Worm (Caenorhabditis elegans): ENCODE results near the gene aexr-2.

aexr-2 gene

DNA sequence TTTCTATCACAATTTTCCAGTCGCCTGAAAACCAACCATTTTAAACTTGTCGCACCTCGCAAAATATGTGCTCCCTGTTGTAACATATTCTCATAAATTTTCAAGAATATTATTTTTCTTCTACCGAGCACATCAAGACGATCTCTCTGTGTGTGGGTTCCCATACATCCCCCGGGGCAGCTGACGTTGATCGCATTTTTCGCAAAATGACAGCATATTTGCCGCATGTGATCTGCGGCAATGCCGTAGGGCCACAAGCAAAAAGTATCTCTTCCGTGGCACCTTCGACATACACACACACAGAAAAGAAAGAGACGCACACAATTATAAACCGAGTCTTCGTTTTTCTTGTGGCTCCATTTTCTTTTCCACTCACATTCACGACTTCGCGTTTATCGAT, 39.7 kb downstream of the aexr-2 start:
- TF ChIP-seq lag-1 (GFP tag; IDR thresholded peaks at IDR 0.05) (no peak), lsl-1 (GFP tag; optimal IDR thresholded peaks at IDR 0.05) (no peak), ceh-79 (tag; optimal IDR thresholded peaks at IDR 0.05) (no peak), hmg-20 (GFP tag; IDR thresholded peaks at IDR 0.05) (no peak)

DNA sequence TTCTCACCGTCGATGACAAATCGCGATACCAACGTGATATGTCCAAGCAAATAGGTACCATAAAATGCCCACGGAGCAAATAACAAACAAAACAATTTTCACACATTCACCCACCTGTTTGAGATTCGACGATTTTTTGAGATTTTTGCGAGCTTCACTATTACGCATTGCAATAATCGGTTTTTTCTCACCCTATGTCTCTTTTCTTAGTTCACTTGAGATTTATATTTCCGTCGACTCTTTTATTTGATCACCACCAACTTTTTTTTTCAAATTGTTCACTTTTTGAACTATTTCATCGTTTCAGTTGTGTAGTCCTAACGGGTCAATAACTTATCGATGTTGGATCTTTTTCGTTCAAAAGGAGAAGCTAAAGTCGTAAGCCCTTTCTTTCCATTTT, 42.8 kb downstream of the aexr-2 start, which contains the start of gene fbxl-4:
Gene fbxl-4 (plus strand): TSS at position 301 of the 400 bp plus-strand sequence.
- TF ChIP-seq aptf-2 (GFP tag; conservative IDR thresholded peaks at IDR 0.05): no peak
- TF ChIP-seq lin-54 (GFP tag; optimal IDR thresholded peaks at IDR 0.05): no peak
- TF ChIP-seq attf-3 (GFP tag; conservative IDR thresholded peaks at IDR 0.05): no peak
- TF ChIP-seq lin-40 (tag; optimal IDR thresholded peaks at IDR 0.05): no peak
- TF ChIP-seq dpff-1 (tag; optimal IDR thresholded peaks at IDR 0.05): no peak
- no peak for TF ChIP-seq lag-1 (GFP tag; IDR thresholded peaks at IDR 0.05)
- TF ChIP-seq attf-5 (GFP tag; optimal IDR thresholded peaks at IDR 0.05): no peak
- no peak for TF ChIP-seq hrde-1 (tag; optimal IDR thresholded peaks at IDR 0.05; ENCODE audit: borderline replicate concordance)
- no peak for TF ChIP-seq Y53G8AR.9 (GFP tag; conservative IDR thresholded peaks at IDR 0.05)
- TF ChIP-seq Y95B8A.8 (GFP tag; IDR thresholded peaks at IDR 0.05): no peak
- TF ChIP-seq madf-6 (GFP tag; IDR thresholded peaks at IDR 0.05): no peak
- TF ChIP-seq B0035.1 (tag; optimal IDR thresholded peaks at IDR 0.05): no peak
- TF ChIP-seq F57C9.4 (tag; optimal IDR thresholded peaks at IDR 0.05): no peak
- no peak for TF ChIP-seq F22D6.2 (tag; optimal IDR thresholded peaks at IDR 0.05)
- TF ChIP-seq ceh-27 (GFP tag; optimal IDR thresholded peaks at IDR 0.05): no peak

DNA sequence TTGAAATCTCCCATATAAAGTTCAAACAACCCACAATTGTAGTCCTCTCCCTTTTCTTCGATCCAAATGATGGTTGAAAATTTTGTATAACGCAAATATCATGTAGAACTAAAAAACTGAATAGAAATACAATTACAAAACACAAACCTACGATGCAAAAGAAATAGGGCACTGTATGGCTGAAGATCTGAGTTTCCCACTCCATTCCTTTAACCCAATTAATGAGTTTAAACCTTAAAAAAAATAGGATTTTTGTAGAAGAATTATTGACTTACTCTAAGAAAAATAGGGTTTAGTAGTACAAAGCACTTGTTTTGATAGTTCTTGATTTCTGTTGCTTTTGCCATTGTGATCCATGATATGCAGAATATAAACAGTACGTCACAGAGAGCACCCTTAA, 48.0 kb downstream of the aexr-2 start:
- no peak for TF ChIP-seq F57A8.1 (GFP tag; optimal IDR thresholded peaks at IDR 0.05)
- no peak for TF ChIP-seq repo-1 (tag; optimal IDR thresholded peaks at IDR 0.05)
- no peak for TF ChIP-seq athp-1 (tag; optimal IDR thresholded peaks at IDR 0.05)
- no peak for TF ChIP-seq zfh-2 (GFP tag; conservative IDR thresholded peaks at IDR 0.05)
- TF ChIP-seq mxl-1 (tag; optimal IDR thresholded peaks at IDR 0.05): no peak
- TF ChIP-seq pbrm-1 (GFP tag; IDR thresholded peaks at IDR 0.05): no peak
- TF ChIP-seq madf-6 (GFP tag; IDR thresholded peaks at IDR 0.05): no peak
- no peak for TF ChIP-seq lin-54 (GFP tag; optimal IDR thresholded peaks at IDR 0.05)
- TF ChIP-seq lir-1 (GFP tag; conservative IDR thresholded peaks at IDR 0.05): no peak
- TF ChIP-seq B0336.3 (GFP tag; IDR thresholded peaks at IDR 0.05): no peak
- no peak for TF ChIP-seq F10E7.11 (tag; optimal IDR thresholded peaks at IDR 0.05)
- no peak for TF ChIP-seq ztf-18 (tag; optimal IDR thresholded peaks at IDR 0.05)
